Fruit fly (Drosophila melanogaster) whole organism, embryonic: ENCODE results near the gene MESR3.
A peak's percentile ranks its signal among the peaks of the same experiment; 100 is the strongest.

Experiments used
- Antp ChIP-seq: fragments of 200-800 bp; sonication (Bioruptor generic); optimal IDR thresholded peaks from 3 replicates; lab custom pipeline; 2016; ENCODE audit warnings: missing biosample characterization, missing genetic modification characterization
- B-H1 ChIP-seq: fragments of 200-800 bp; sonication (Bioruptor generic); IDR thresholded peaks from 3 replicates; pipeline ENCODE4 v1.3.6; 2022; ENCODE audit warnings: missing biosample characterization, missing genetic modification characterization
- CG10321 ChIP-seq: fragments of 200-800 bp; sonication (Bioruptor generic); IDR thresholded peaks from 2 replicates; pipeline ENCODE4 v1.3.6; 2022; ENCODE audit warnings: missing biosample characterization, missing genetic modification characterization
- CG11696 ChIP-seq: fragments of 200-800 bp; sonication (Bioruptor generic); IDR thresholded peaks from 2 replicates; pipeline ENCODE4 v1.3.6; 2022; ENCODE audit warnings: missing biosample characterization, missing genetic modification characterization
- CG12299 ChIP-seq: fragments of 200-800 bp; sonication (Bioruptor generic); optimal IDR thresholded peaks from 2 replicates; lab custom pipeline; 2018; ENCODE audit warnings: missing biosample characterization, mild to moderate bottlenecking, missing genetic modification characterization
- CG1233 ChIP-seq: fragments of 200-800 bp; sonication (Bioruptor generic); optimal IDR thresholded peaks from 4 replicates; lab custom pipeline; 2018; ENCODE audit warnings: missing biosample characterization, mild to moderate bottlenecking, missing genetic modification characterization
- CG13624 ChIP-seq: fragments of 200-800 bp; sonication (Bioruptor generic); optimal IDR thresholded peaks from 2 replicates; lab custom pipeline; 2016; ENCODE audit warnings: missing biosample characterization, missing genetic modification characterization
- CG14667 ChIP-seq: fragments of 200-800 bp; sonication (Bioruptor generic); IDR thresholded peaks from 2 replicates; pipeline ENCODE4 v1.3.6; 2022; ENCODE audit warnings: missing biosample characterization, missing genetic modification characterization
- CG15011 ChIP-seq: fragments of 200-800 bp; sonication (Bioruptor generic); optimal IDR thresholded peaks from 3 replicates; lab custom pipeline; 2018; ENCODE audit warnings: missing biosample characterization, mild to moderate bottlenecking, missing genetic modification characterization
- CG1529 ChIP-seq: fragments of 200-800 bp; sonication (Bioruptor generic); optimal IDR thresholded peaks from 3 replicates; lab custom pipeline; 2018; ENCODE audit warnings: missing biosample characterization, missing genetic modification characterization
- CG15696 ChIP-seq: fragments of 200-800 bp; sonication (Bioruptor generic); optimal IDR thresholded peaks from 2 replicates; lab custom pipeline; 2019; ENCODE audit warnings: missing biosample characterization, mild to moderate bottlenecking, missing genetic modification characterization, moderate library complexity
- CG16813 ChIP-seq: fragments of 200-800 bp; sonication (Bioruptor generic); IDR thresholded peaks from 3 replicates; pipeline ENCODE4 v1.3.6; 2022; ENCODE audit warnings: missing biosample characterization, missing genetic modification characterization; ENCODE audit not compliant: partially characterized antibody
- CG16815 ChIP-seq: fragments of 200-800 bp; sonication (Bioruptor generic); optimal IDR thresholded peaks from 3 replicates; lab custom pipeline; 2017; ENCODE audit warnings: missing biosample characterization, mild to moderate bottlenecking, missing genetic modification characterization
- CG18476 ChIP-seq: fragments of 200-800 bp; sonication (Bioruptor generic); optimal IDR thresholded peaks from 2 replicates; lab custom pipeline; 2016; ENCODE audit warnings: missing biosample characterization, mild to moderate bottlenecking, missing genetic modification characterization
- CG2129 ChIP-seq: fragments of 200-800 bp; sonication (Bioruptor generic); IDR thresholded peaks from 2 replicates; pipeline ENCODE4 v1.3.6; 2022; ENCODE audit warnings: missing biosample characterization, missing genetic modification characterization; ENCODE audit not compliant: partially characterized antibody
- CG2202 ChIP-seq: fragments of 200-800 bp; sonication (Bioruptor generic); optimal IDR thresholded peaks from 2 replicates; lab custom pipeline; 2018; ENCODE audit warnings: missing biosample characterization, mild to moderate bottlenecking, missing genetic modification characterization
- CG31224 ChIP-seq: fragments of 200-800 bp; sonication (Bioruptor generic); IDR thresholded peaks from 2 replicates; pipeline ENCODE4 v1.3.6; 2022; ENCODE audit warnings: missing biosample characterization, missing genetic modification characterization
- CG32772 ChIP-seq: fragments of 200-800 bp; sonication (Bioruptor generic); IDR thresholded peaks from 2 replicates; pipeline ENCODE4 v1.3.6; 2022; ENCODE audit warnings: missing biosample characterization, missing genetic modification characterization
- CG3407 ChIP-seq: fragments of 200-800 bp; sonication (Bioruptor generic); optimal IDR thresholded peaks from 2 replicates; lab custom pipeline; 2018; ENCODE audit warnings: missing biosample characterization, mild to moderate bottlenecking, missing genetic modification characterization
- CG34376 ChIP-seq: fragments of 200-800 bp; sonication (Bioruptor generic); optimal IDR thresholded peaks from 2 replicates; lab custom pipeline; 2018; ENCODE audit warnings: missing biosample characterization, mild to moderate bottlenecking, missing genetic modification characterization
- CG6791 ChIP-seq: fragments of 200-800 bp; sonication (Bioruptor generic); IDR thresholded peaks from 3 replicates; pipeline ENCODE4 v1.3.6; 2022; ENCODE audit warnings: missing biosample characterization, missing genetic modification characterization; ENCODE audit not compliant: partially characterized antibody
- CG7372 ChIP-seq: fragments of 200-800 bp; sonication (Bioruptor generic); IDR thresholded peaks from 2 replicates; pipeline ENCODE4 v1.3.6; 2022; ENCODE audit warnings: missing biosample characterization, missing genetic modification characterization
- CG7839 ChIP-seq: fragments of 200-800 bp; sonication (Bioruptor generic); optimal IDR thresholded peaks from 3 replicates; lab custom pipeline; 2018; ENCODE audit warnings: missing biosample characterization, mild to moderate bottlenecking, missing genetic modification characterization, moderate library complexity
- CG9797 ChIP-seq: fragments of 200-800 bp; sonication (Bioruptor generic); optimal IDR thresholded peaks from 3 replicates; lab custom pipeline; 2018; ENCODE audit warnings: missing biosample characterization, mild to moderate bottlenecking, missing genetic modification characterization
- CkIIα-i1 ChIP-seq: fragments of 200-800 bp; sonication (Bioruptor generic); IDR thresholded peaks from 2 replicates; pipeline ENCODE4 v1.3.6; 2022; ENCODE audit warnings: missing biosample characterization, missing genetic modification characterization
- CrebB ChIP-seq: fragments of 200-800 bp; sonication (Bioruptor generic); optimal IDR thresholded peaks from 3 replicates; lab custom pipeline; 2018; ENCODE audit warnings: missing biosample characterization, mild to moderate bottlenecking, missing genetic modification characterization
- Dll ChIP-seq: fragments of 200-800 bp; sonication (Bioruptor generic); IDR thresholded peaks from 4 replicates; pipeline ENCODE4 v1.3.6; 2022; ENCODE audit warnings: missing biosample characterization, missing genetic modification characterization; ENCODE audit not compliant: partially characterized antibody
- Dp ChIP-seq: fragments of 200-800 bp; sonication (Bioruptor generic); optimal IDR thresholded peaks from 2 replicates; lab custom pipeline; 2018; ENCODE audit warnings: missing biosample characterization, mild to moderate bottlenecking, missing genetic modification characterization, moderate library complexity
- H15 ChIP-seq: fragments of 200-800 bp; sonication (Bioruptor generic); IDR thresholded peaks from 3 replicates; pipeline ENCODE4 v1.3.6; 2022; ENCODE audit warnings: missing biosample characterization, missing genetic modification characterization
- MTF-1 ChIP-seq: fragments of 200-800 bp; sonication (Bioruptor generic); optimal IDR thresholded peaks from 2 replicates; lab custom pipeline; 2018; ENCODE audit warnings: missing biosample characterization, mild to moderate bottlenecking, missing genetic modification characterization, borderline replicate concordance
- Neu2 ChIP-seq: fragments of 200-800 bp; sonication (Bioruptor generic); optimal IDR thresholded peaks from 3 replicates; lab custom pipeline; 2016; ENCODE audit warnings: missing biosample characterization, missing genetic modification characterization, borderline replicate concordance
- Pdp1 ChIP-seq, 2 experiments: fragments of 200-800 bp; sonication (Bioruptor generic); optimal IDR thresholded peaks; 3 replicates each; lab custom pipeline; 2016; ENCODE audit warnings: missing biosample characterization in 2 of 2, missing genetic modification characterization in 2 of 2, mild to moderate bottlenecking in 1 of 2, moderate library complexity in 1 of 2
- Sin3A ChIP-seq: fragments of >200 bp; optimal IDR thresholded peaks from 2 replicates; lab custom pipeline; 2018
- Xrp1 ChIP-seq: fragments of 200-800 bp; sonication (Bioruptor generic); IDR thresholded peaks from 2 replicates; pipeline ENCODE4 v1.3.6; 2022; ENCODE audit warnings: missing biosample characterization, missing genetic modification characterization
- amos ChIP-seq: fragments of 200-800 bp; sonication (Bioruptor generic); IDR thresholded peaks from 2 replicates; pipeline ENCODE4 v1.3.6; 2022; ENCODE audit warnings: missing biosample characterization, missing genetic modification characterization; ENCODE audit not compliant: partially characterized antibody
- cato ChIP-seq: fragments of 200-800 bp; sonication (Bioruptor generic); optimal IDR thresholded peaks from 2 replicates; lab custom pipeline; 2016; ENCODE audit warnings: missing biosample characterization, missing genetic modification characterization, borderline replicate concordance
- disco-r ChIP-seq: fragments of 200-800 bp; sonication (Bioruptor generic); optimal IDR thresholded peaks from 2 replicates; lab custom pipeline; 2016; ENCODE audit warnings: missing biosample characterization, missing genetic modification characterization
- fd96Cb ChIP-seq: fragments of 200-800 bp; sonication (Bioruptor generic); optimal IDR thresholded peaks from 2 replicates; lab custom pipeline; 2018; ENCODE audit warnings: missing biosample characterization, mild to moderate bottlenecking, missing genetic modification characterization, moderate library complexity
- ham ChIP-seq: fragments of 200-800 bp; sonication (Bioruptor generic); IDR thresholded peaks from 2 replicates; pipeline ENCODE4 v1.3.6; 2022; ENCODE audit warnings: missing biosample characterization, missing genetic modification characterization
- inv ChIP-seq: fragments of 200-800 bp; sonication (Bioruptor generic); IDR thresholded peaks from 2 replicates; pipeline ENCODE4 v1.3.6; 2022; ENCODE audit warnings: missing biosample characterization, missing genetic modification characterization; ENCODE audit not compliant: partially characterized antibody
- kni ChIP-seq: fragments of 200-800 bp; sonication (Bioruptor generic); optimal IDR thresholded peaks from 3 replicates; lab custom pipeline; 2017; ENCODE audit warnings: mild to moderate bottlenecking, missing biosample characterization, missing genetic modification reagents, missing genetic modification characterization
- maf-S ChIP-seq: fragments of 200-800 bp; sonication (Bioruptor generic); optimal IDR thresholded peaks from 2 replicates; lab custom pipeline; 2016; ENCODE audit warnings: missing biosample characterization, missing genetic modification characterization
- nom ChIP-seq: fragments of 200-800 bp; sonication (Bioruptor generic); optimal IDR thresholded peaks from 2 replicates; lab custom pipeline; 2017; ENCODE audit warnings: missing biosample characterization, missing genetic modification characterization, mild to moderate bottlenecking, moderate library complexity, missing genetic modification reagents
- org-1 ChIP-seq: fragments of 200-800 bp; sonication (Bioruptor generic); optimal IDR thresholded peaks from 2 replicates; lab custom pipeline; 2017; ENCODE audit warnings: missing biosample characterization, missing genetic modification characterization
- phol ChIP-seq: fragments of 200-800 bp; sonication (Bioruptor generic); optimal IDR thresholded peaks from 3 replicates; lab custom pipeline; 2018; ENCODE audit warnings: missing biosample characterization, mild to moderate bottlenecking, missing genetic modification characterization, moderate library complexity
- row ChIP-seq: fragments of 200-800 bp; sonication (Bioruptor generic); IDR thresholded peaks from 3 replicates; pipeline ENCODE4 v1.3.6; 2022; ENCODE audit warnings: missing biosample characterization, missing genetic modification characterization
- trh ChIP-seq: fragments of 200-800 bp; sonication (Bioruptor generic); optimal IDR thresholded peaks from 2 replicates; lab custom pipeline; 2016; ENCODE audit warnings: missing biosample characterization, missing genetic modification characterization
- unpg ChIP-seq: fragments of 200-800 bp; sonication (Bioruptor generic); optimal IDR thresholded peaks from 3 replicates; lab custom pipeline; 2018; ENCODE audit warnings: missing biosample characterization, mild to moderate bottlenecking, missing genetic modification characterization, moderate library complexity

The MESR3 gene

DNA sequence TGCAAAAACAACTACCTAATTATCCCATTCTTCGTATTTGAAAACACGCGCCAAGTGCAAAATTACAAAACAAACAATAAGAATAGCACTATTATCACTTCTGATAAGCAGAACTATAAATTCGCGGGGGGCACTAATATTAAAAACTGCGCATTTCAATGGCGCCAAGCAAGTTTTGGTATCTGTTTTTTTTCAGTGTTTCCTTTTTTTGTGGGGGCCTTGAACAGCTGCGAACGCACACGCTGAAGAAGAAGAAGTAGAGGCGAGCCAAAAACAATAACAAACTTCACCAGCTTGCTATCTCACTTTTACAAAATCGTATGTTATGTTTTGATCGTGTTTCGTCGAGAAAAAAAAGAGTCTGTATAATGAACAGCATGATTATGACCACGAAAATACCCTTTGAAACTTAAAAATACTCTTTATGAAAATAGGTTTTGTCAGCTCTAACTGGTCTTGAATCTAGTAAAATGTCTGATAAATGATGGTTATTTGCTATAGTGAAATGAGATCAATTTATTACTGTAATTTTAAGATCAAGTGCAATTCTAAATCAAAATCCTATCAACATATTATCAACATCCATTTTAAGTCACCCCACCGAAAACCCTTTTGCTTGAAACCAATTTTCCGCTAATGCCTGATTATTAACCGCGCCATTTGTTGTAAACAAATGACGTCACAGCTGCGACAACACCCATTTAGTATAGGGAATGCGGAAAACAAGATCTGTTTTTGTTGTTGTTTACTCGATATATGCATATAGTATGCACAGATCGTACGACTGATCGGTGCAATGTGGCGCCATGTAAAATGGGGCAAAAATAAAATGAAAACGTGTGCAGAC lies 77.0 kb downstream of the MESR3 start (continued):
- TF ChIP-seq CG32772 (GFP tag; lab: Robert Waterston, UW) (peak; percentile 53), CG2202 (no peak), org-1 (GFP tag; lab: Kevin White, UChicago) (peak; percentile 68), CG15011 (GFP tag; lab: Kevin White, UChicago) (no peak), CG18476 (GFP tag; lab: Kevin White, UChicago) (peak; percentile 15), cato (GFP tag; lab: Kevin White, UChicago) (peak; percentile 2), CG7839 (tag; lab: Kevin White, UChicago) (peak; percentile 48), CG1529 (GFP tag; lab: Kevin White, UChicago) (no peak), nom (GFP tag; lab: Kevin White, UChicago) (peak; percentile 49), Xrp1 (GFP tag; lab: Robert Waterston, UW) (peak; percentile 80), CG2129 (no peak), CG11696 (GFP tag; lab: Robert Waterston, UW) (peak; percentile 46; the same call in 1 of the 2 replicates), CG31224 (GFP tag; lab: Robert Waterston, UW) (0 out of 2 replicates have a peak, but pooled peaks have one; percentile 18), CG6791 (GFP tag; lab: Robert Waterston, UW) (no peak), unpg (GFP tag; lab: Kevin White, UChicago) (peak; percentile 59), kni (no peak), CG7372 (GFP tag; lab: Robert Waterston, UW) (no peak), CG15696 (tag; lab: Kevin White, UChicago) (no peak), trh (GFP tag; lab: Kevin White, UChicago) (no peak), ham (GFP tag; lab: Robert Waterston, UW) (no peak), CG13624 (GFP tag; lab: Kevin White, UChicago) (peak; percentile 90), inv (no peak), Sin3A (lab: Kevin White, UChicago) (no peak), CrebB (tag; lab: Kevin White, UChicago) (peak; percentile 37), CG12299 (tag; lab: Kevin White, UChicago) (peak; percentile 31), CG9797 (GFP tag; lab: Kevin White, UChicago) (no peak), Dll (GFP tag; lab: Robert Waterston, UW) (no peak), phol (peak; percentile 66), CG10321 (GFP tag; lab: Robert Waterston, UW) (peak; percentile 45; the same call in 1 of the 2 replicates), Neu2 (GFP tag; lab: Kevin White, UChicago) (no peak), amos (no peak; the same call in 1 of the 2 replicates), CG34376 (GFP tag; lab: Kevin White, UChicago) (peak; percentile 69), H15 (GFP tag; lab: Robert Waterston, UW) (peak; percentile 68; the same call in 2 of the 3 replicates), Pdp1 (GFP tag; optimal IDR thresholded peaks at IDR 0.05; lab: Kevin White, UChicago) (peak; percentile 62 to 65), Dp (peak; percentile 34), CkIIα-i1 (GFP tag; lab: Robert Waterston, UW) (no peak), CG3407 (peak; percentile 17), MTF-1 (GFP tag; lab: Kevin White, UChicago) (peak; percentile 46), Antp (GFP tag; lab: Kevin White, UChicago) (peak; percentile 74), disco-r (GFP tag; lab: Kevin White, UChicago) (peak; percentile 3), CG1233 (peak; percentile 51), fd96Cb (tag; lab: Kevin White, UChicago) (peak; percentile 23), B-H1 (GFP tag; lab: Robert Waterston, UW) (peak; percentile 20), CG16815 (GFP tag; lab: Kevin White, UChicago) (peak; percentile 5), row (peak; percentile 63), CG16813 (GFP tag; lab: Robert Waterston, UW) (no peak), CG14667 (GFP tag; lab: Robert Waterston, UW) (0 out of 2 replicates have a peak, but pooled peaks have one; percentile 20), maf-S (peak; percentile 50)
